Worm (Caenorhabditis elegans) whole organism, L4 larva: ENCODE data around the gene dph-2.

ENCODE experiments used
- F37D6.2 ChIP-seq: sonication (generic microtip); optimal IDR thresholded peaks from 2 replicates; lab custom pipeline; 2016; ENCODE audit warnings: mild to moderate bottlenecking, missing genetic modification characterization, missing compliant biosample characterization
- ama-1 ChIP-seq: fragments of 150-350 bp; optimal IDR thresholded peaks from 2 replicates; lab custom pipeline; 2014; ENCODE audit warnings: inconsistent platforms, mixed read lengths
- mdl-1 ChIP-seq, 2 experiments: fragments of 150-350 bp in 1 of 2; sonication (generic microtip) in 1 of 2; optimal IDR thresholded peaks; 2 replicates each; lab custom pipeline; 2014 to 2017; ENCODE audit warnings: missing biosample characterization in 2 of 2, missing genetic modification characterization in 2 of 2
- nhr-10 ChIP-seq: fragments of 150-350 bp; optimal IDR thresholded peaks from 2 replicates; lab custom pipeline; 2014; ENCODE audit warnings: missing biosample characterization, missing genetic modification characterization
- nhr-102 ChIP-seq: sonication (generic microtip); optimal IDR thresholded peaks from 2 replicates; lab custom pipeline; 2016; ENCODE audit warnings: mild to moderate bottlenecking, missing genetic modification characterization, moderate library complexity, missing compliant biosample characterization
- nhr-237 ChIP-seq: sonication (generic microtip); optimal IDR thresholded peaks from 2 replicates; lab custom pipeline; 2017; ENCODE audit warnings: missing biosample characterization, missing genetic modification characterization
- nhr-77 ChIP-seq: fragments of 150-350 bp; optimal IDR thresholded peaks from 2 replicates; lab custom pipeline; 2014; ENCODE audit warnings: missing biosample characterization, missing genetic modification characterization
- unc-130 ChIP-seq: sonication (generic microtip); optimal IDR thresholded peaks from 2 replicates; lab custom pipeline; 2016; ENCODE audit warnings: missing genetic modification reagents, missing genetic modification characterization, missing compliant biosample characterization
- unc-39 ChIP-seq: sonication (generic microtip); optimal IDR thresholded peaks from 2 replicates; lab custom pipeline; 2017; ENCODE audit warnings: missing biosample characterization, missing genetic modification characterization
- unc-62 ChIP-seq, 3 experiments: fragments of 150-350 bp in 1 of 3; sonication (generic microtip); optimal IDR thresholded peaks in 2 of 3; peaks in 1 of 3; 1 replicate in 1 of 3; 2 replicates in 2 of 3; lab custom pipeline; 2014 to 2017; ENCODE audit warnings: missing biosample characterization in 3 of 3, missing genetic modification characterization in 3 of 3, missing genetic modification reagents in 3 of 3, missing genotype in 1 of 3
- ztf-11 ChIP-seq: fragments of 150-350 bp; optimal IDR thresholded peaks from 2 replicates; lab custom pipeline; 2014; ENCODE audit warnings: missing biosample characterization, missing genetic modification characterization

DNA sequence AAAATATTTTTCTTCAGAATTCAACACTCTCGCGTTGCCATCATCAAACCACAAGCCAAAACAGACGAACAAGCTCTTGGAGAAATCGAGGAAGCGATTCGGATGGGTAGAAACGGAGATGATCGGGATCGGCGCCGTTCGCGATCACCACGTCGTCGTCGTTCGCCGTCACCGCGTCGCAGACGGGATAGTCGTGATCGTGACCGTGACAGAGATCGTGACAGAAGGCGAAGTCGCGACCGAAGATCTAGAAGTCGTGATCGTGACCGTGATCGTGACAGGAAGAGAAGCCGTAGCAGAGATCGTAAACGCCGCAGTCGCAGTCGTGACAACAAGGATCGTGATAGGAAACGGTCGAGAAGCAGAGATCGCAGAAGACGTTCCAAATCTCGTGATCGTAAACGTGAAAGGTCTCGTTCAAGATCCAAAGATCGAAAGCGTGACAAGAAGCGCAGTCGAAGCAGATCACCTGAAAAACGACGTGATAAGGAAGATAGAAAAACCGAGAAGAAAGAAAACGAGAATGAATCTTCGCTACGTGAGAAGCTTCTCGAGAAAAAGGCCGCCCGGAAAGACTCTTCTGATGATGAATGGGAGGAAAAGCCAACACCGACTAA is 52.5 kb downstream of the dph-2 start:
- TF ChIP-seq mdl-1 (tag; optimal IDR thresholded peaks at IDR 0.05; lab: Kevin White, UChicago) (no peak), nhr-10 (tag; lab: Kevin White, UChicago) (no peak), ztf-11 (no peak), nhr-237 (tag; lab: Kevin White, UChicago) (no peak), F37D6.2 (tag; lab: Kevin White, UChicago) (no peak), nhr-77 (no peak), unc-62 (GFP tag; optimal IDR thresholded peaks at IDR 0.05 in 1 of 2; lab: Kevin White, UChicago) (no peak), unc-62 (tag; optimal IDR thresholded peaks at IDR 0.05; lab: Kevin White, UChicago) (no peak), nhr-102 (tag; lab: Kevin White, UChicago) (no peak), ama-1 (lab: Kevin White, UChicago) (no peak), unc-39 (tag; lab: Kevin White, UChicago) (no peak), unc-130 (GFP tag; lab: Kevin White, UChicago) (no peak)
